Worm (Caenorhabditis elegans): ENCODE measurements around the gene Y37D8A.29.

Y37D8A.29 gene

DNA sequence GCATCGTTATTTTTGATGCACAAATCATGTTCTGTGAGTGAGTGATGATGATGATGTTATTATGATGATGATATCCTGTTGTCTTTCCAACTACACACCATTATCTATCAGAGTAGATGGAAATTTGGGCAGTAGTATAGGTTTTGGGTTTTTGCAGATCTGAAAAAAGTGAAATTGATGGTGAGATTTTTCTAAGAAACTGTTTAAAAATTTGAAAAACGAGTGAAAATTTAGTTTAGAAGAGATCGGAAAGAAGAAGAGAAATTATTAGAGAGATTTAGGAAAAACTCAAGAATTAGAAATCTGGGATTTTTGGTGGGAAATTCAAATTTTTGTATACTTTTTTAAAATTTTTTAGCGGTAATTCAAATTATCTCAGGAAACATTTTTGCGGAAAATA is at the start of gene Y37D8A.29, which contains the start of gene unc-71:
Gene Y37D8A.29 (minus strand): TSS at position 101 of the 400 bp plus-strand sequence.
Gene unc-71 (minus strand): TSS at position 159 of the 400 bp plus-strand sequence.
- TF ChIP-seq him-1 (tag; optimal IDR thresholded peaks at IDR 0.05) (no peak), W03F9.2 (tag; optimal IDR thresholded peaks at IDR 0.05) (no peak), dao-5 (tag; optimal IDR thresholded peaks at IDR 0.05) (no peak)

DNA sequence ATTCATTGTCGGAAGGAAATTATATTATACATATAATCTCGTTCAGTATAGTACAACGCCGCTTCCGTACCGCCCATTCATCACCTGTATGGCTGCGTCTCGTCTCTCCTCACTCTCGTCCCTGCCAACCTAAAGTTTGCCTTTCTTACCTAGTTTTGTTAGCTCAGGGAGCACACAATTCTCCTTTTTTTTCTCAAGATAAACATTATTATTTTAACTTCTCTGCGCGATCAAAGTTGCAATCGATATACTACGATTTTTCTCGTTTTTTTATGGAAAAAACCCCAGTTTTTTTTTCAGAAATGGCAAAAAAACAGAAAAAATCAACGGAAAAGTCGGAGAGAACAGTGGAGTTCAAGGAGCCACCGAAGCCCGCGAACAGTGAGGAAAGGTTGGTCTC is 42.9 kb upstream of the Y37D8A.29 start, which contains the start of gene epg-3:
Gene epg-3 (plus strand): TSS at position 301 of the 400 bp plus-strand sequence.
- TF ChIP-seq him-1 (tag; optimal IDR thresholded peaks at IDR 0.05) (no peak), dao-5 (tag; optimal IDR thresholded peaks at IDR 0.05) (no peak), W03F9.2 (tag; optimal IDR thresholded peaks at IDR 0.05) (no peak)

DNA sequence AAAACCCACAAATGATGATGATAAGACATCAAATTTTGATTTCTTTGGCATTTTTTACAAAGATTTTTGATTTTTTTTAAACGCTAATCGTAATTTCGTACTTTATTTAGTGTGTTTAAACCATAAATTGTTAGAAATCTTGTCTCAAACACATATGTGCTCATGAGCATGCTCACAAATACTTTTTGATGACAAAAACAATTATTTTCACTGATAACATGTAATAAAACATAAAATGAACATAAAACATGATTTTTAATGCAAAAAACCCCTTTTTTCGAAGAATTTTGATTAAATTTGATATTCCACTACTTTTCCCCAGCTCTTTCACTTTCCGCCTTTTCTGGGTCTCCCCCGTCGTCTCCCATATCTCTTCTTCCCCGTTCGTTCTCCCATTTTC is 41.3 kb upstream of the Y37D8A.29 start:
- TF ChIP-seq W03F9.2 (tag; optimal IDR thresholded peaks at IDR 0.05) (no peak), him-1 (tag; optimal IDR thresholded peaks at IDR 0.05) (no peak), dao-5 (tag; optimal IDR thresholded peaks at IDR 0.05) (no peak)

DNA sequence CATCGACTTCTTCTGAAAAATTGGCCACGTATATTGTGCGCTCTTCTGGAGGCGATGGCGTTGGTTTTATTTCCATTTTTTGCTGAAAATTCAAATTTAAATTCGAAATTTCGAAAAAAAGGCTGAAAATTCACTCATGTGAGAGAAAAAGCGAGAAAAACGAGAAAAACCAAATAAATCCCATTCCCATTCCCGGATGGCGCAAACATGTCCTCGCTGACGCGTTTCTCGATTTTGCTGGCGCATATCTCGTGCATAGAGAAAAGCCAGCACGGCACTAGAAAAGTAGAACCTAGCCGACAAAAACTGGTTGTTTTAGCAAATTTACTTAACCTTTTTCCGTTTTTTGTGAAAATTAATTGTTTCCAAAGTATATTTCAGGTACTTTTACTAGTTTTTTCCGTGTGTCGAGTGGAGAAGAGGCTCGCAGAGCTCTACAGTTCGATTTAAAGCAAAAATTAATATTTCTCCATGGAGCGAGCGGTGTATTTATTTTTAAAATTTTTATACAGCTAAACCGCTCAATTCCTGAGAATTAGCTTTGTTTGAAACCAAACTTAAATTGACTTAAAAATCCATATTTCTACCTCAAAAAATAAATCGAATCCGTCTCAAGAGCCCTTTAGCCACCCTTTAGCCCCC is 40.4 kb upstream of the Y37D8A.29 start, which contains the start of gene rbm-7:
Gene rbm-7 (minus strand): TSS at position 82 of the 642 bp plus-strand sequence.
- TF ChIP-seq dao-5 (tag; optimal IDR thresholded peaks at IDR 0.05) (no peak), W03F9.2 (tag; optimal IDR thresholded peaks at IDR 0.05) (peak; percentile 65), him-1 (tag; optimal IDR thresholded peaks at IDR 0.05) (no peak)

ce11 chrIII:12931108-12931507 is 39.6 kb upstream of the Y37D8A.29 start:
- TF ChIP-seq W03F9.2 (tag; optimal IDR thresholded peaks at IDR 0.05) (no peak), dao-5 (tag; optimal IDR thresholded peaks at IDR 0.05) (no peak), him-1 (tag; optimal IDR thresholded peaks at IDR 0.05) (no peak)

DNA sequence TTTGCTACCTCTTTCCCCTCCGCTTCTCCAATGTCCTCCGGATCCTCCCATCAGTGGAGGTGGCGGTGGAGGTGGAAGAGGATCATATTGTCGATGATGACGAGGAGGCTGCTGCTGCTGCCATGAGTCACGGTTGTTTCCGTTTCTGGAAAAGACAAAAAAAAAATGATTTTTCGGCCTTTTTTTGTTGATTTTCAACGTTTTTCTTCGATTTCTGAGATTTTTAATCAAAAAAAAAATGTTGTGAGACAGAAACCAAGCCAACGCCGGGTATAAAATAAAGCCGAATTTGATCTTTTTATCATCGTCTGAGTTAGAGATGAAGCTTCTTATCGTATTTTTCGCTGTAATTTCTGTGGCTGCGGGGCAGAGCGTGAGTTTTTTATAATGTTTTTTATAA is 38.1 kb upstream of the Y37D8A.29 start, which contains the start of gene Y37D8A.19:
Gene Y37D8A.19 (plus strand): TSS at position 301 of the 400 bp plus-strand sequence.
- TF ChIP-seq him-1 (tag; optimal IDR thresholded peaks at IDR 0.05) (no peak), W03F9.2 (tag; optimal IDR thresholded peaks at IDR 0.05) (no peak)

DNA sequence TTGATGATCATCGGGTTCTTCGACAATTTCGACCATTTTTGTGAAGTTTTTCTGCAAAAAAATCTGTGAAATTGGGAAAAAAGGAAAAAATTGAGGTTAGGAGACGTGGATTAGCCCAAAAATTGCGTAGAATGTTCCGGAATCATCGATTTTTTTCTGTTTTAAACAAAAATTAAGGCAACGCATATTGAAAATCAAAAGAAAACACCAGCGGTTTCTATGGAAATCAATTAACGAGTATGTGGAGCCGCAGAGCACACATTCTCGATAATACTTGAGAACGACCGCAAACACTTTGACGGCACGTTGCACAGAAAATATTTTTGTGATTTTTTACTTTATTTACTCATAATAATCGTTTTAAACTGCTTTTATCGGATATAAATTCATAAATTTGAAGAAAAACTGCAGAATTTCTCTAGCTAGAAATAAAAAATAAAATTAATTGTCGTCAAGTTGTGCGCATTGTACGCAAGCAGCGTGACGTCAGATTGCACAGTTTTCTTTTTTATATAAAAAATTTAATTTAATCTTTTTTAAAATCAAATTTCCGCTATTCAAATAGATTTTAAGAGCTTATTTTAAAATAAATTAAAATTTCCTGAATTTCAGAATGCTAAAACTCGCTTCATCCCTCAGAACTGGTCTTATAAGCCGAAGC is 34.6 kb upstream of the Y37D8A.29 start, which contains the start of the genes npp-25 and mrps-10:
Gene npp-25 (minus strand): TSS at position 51 of the 661 bp plus-strand sequence.
Gene mrps-10 (plus strand): TSS at position 611 of the 661 bp plus-strand sequence.
- TF ChIP-seq him-1 (tag; optimal IDR thresholded peaks at IDR 0.05) (no peak), dao-5 (tag; optimal IDR thresholded peaks at IDR 0.05) (no peak), W03F9.2 (tag; optimal IDR thresholded peaks at IDR 0.05) (no peak)

- no peak for TF ChIP-seq dao-5 (tag; optimal IDR thresholded peaks at IDR 0.05)
- no peak for TF ChIP-seq him-1 (tag; optimal IDR thresholded peaks at IDR 0.05)
- no peak for TF ChIP-seq W03F9.2 (tag; optimal IDR thresholded peaks at IDR 0.05)
Measured at ce11 chrIII:12920810-12921209, 29.3 kb upstream of the Y37D8A.29 start.

- TF ChIP-seq W03F9.2 (tag; optimal IDR thresholded peaks at IDR 0.05) (no peak), dao-5 (tag; optimal IDR thresholded peaks at IDR 0.05) (no peak), him-1 (tag; optimal IDR thresholded peaks at IDR 0.05) (no peak)
Measured at ce11 chrIII:12919882-12920281, 28.4 kb upstream of the Y37D8A.29 start.

ce11 chrIII:12918575-12918974 is 27.1 kb upstream of the Y37D8A.29 start, which contains the start of gene Y37D8A.16:
Gene Y37D8A.16 (minus strand): TSS chrIII:12918675.
- TF ChIP-seq dao-5 (tag; optimal IDR thresholded peaks at IDR 0.05) = no peak
- no peak for TF ChIP-seq W03F9.2 (tag; optimal IDR thresholded peaks at IDR 0.05)
- TF ChIP-seq him-1 (tag; optimal IDR thresholded peaks at IDR 0.05) = no peak

ce11 chrIII:12917852-12918251 is 26.4 kb upstream of the Y37D8A.29 start:
- TF ChIP-seq dao-5 (tag; optimal IDR thresholded peaks at IDR 0.05) (no peak), W03F9.2 (tag; optimal IDR thresholded peaks at IDR 0.05) (no peak), him-1 (tag; optimal IDR thresholded peaks at IDR 0.05) (no peak)

DNA sequence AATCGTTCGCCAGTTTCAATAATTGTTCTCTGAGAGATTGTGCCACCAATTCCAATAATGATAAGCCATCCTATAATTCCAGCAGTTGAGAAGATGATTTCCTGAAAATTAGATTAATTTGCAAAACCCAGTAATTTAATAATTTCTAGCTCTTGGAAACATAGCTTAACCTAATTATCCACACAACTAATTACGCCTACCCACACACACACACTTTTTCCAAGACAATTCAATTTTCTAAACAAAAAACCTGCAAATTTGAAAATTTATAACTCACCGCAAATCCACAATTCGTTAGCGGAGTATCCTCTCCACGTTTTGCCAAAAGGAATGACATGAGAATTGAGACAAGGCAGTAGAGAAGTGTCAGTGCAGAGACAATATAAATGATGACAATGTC is 25.0 kb upstream of the Y37D8A.29 start:
- TF ChIP-seq him-1 (tag; optimal IDR thresholded peaks at IDR 0.05) = no peak
- no peak for TF ChIP-seq dao-5 (tag; optimal IDR thresholded peaks at IDR 0.05)
- TF ChIP-seq W03F9.2 (tag; optimal IDR thresholded peaks at IDR 0.05) = no peak

DNA sequence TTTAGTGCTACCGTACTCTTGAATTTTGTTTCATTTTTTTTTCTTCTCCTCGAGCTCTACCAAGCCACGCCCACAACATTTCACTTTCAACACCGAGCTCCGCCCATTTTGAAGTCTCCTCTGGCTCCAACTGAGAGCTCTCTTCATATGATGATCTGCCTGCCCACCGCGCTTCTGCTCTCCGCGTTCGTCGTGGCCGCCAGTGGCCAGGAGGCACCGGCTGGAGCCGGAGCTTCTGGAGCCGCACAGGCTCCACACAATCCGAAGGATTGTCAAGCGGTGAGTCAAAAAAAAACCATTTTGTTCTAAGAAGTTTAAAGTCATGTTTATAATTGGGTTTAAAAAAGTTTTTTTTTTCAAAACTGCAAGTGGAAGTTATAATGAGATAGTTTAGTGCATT is 18.9 kb upstream of the Y37D8A.29 start, which contains the start of gene flp-14:
Gene flp-14 (plus strand): TSS at position 146 of the 400 bp plus-strand sequence.
- no peak for TF ChIP-seq dao-5 (tag; optimal IDR thresholded peaks at IDR 0.05)
- no peak for TF ChIP-seq him-1 (tag; optimal IDR thresholded peaks at IDR 0.05)
- no peak for TF ChIP-seq W03F9.2 (tag; optimal IDR thresholded peaks at IDR 0.05)

- TF ChIP-seq W03F9.2 (tag; optimal IDR thresholded peaks at IDR 0.05) (no peak), dao-5 (tag; optimal IDR thresholded peaks at IDR 0.05) (no peak), him-1 (tag; optimal IDR thresholded peaks at IDR 0.05) (no peak)
Measured at ce11 chrIII:12907218-12907617, 15.7 kb upstream of the Y37D8A.29 start.

All from whole organism, L4/young adult.